Fruit fly (Drosophila melanogaster) whole organism, embryonic: Measurements from ENCODE around the gene Agpat2.
A peak's percentile ranks its signal among the peaks of the same experiment; 100 is the strongest.

Experiments
- CG10431 ChIP-seq: fragments of 200-800 bp; sonication (Bioruptor generic); optimal IDR thresholded peaks from 3 replicates; lab custom pipeline; 2018; ENCODE audit warnings: missing biosample characterization, mild to moderate bottlenecking, missing genetic modification characterization
- CG17912 ChIP-seq: fragments of 200-800 bp; sonication (Bioruptor generic); optimal IDR thresholded peaks from 2 replicates; lab custom pipeline; 2018; ENCODE audit warnings: missing biosample characterization, mild to moderate bottlenecking, missing genetic modification characterization
- CG1792 ChIP-seq: fragments of 200-800 bp; sonication (Bioruptor generic); optimal IDR thresholded peaks from 2 replicates; lab custom pipeline; 2016; ENCODE audit warnings: missing biosample characterization, missing genetic modification characterization
- CG2678 ChIP-seq: fragments of 200-800 bp; sonication (Bioruptor generic); optimal IDR thresholded peaks from 3 replicates; lab custom pipeline; 2019; ENCODE audit warnings: missing biosample characterization, mild to moderate bottlenecking, missing genetic modification characterization, moderate library complexity
- CG2875 ChIP-seq: fragments of 200-800 bp; sonication (Bioruptor generic); optimal IDR thresholded peaks from 2 replicates; lab custom pipeline; 2017; ENCODE audit warnings: missing biosample characterization, mild to moderate bottlenecking, missing genetic modification characterization, missing genetic modification reagents
- CG43689 ChIP-seq: fragments of 200-800 bp; sonication (Bioruptor generic); IDR thresholded peaks from 2 replicates; pipeline ENCODE4 v1.3.6; 2022; ENCODE audit warnings: missing biosample characterization, missing genetic modification characterization
- CG4854 ChIP-seq: fragments of 200-800 bp; sonication (Bioruptor generic); optimal IDR thresholded peaks from 2 replicates; lab custom pipeline; 2016; ENCODE audit warnings: missing biosample characterization, missing genetic modification characterization, inconsistent platforms
- CG6791 ChIP-seq: fragments of 200-800 bp; sonication (Bioruptor generic); IDR thresholded peaks from 3 replicates; pipeline ENCODE4 v1.3.6; 2022; ENCODE audit warnings: missing biosample characterization, missing genetic modification characterization; ENCODE audit not compliant: partially characterized antibody
- CG7357 ChIP-seq: fragments of 200-800 bp; sonication (Bioruptor generic); IDR thresholded peaks from 3 replicates; pipeline ENCODE4 v1.3.6; 2022; ENCODE audit warnings: missing biosample characterization, missing genetic modification characterization
- CG7963 ChIP-seq: fragments of 200-800 bp; sonication (Bioruptor generic); IDR thresholded peaks from 3 replicates; pipeline ENCODE4 v1.3.6; 2022; ENCODE audit warnings: missing biosample characterization, missing genetic modification characterization; ENCODE audit not compliant: partially characterized antibody
- CG9932 ChIP-seq: fragments of 200-800 bp; sonication (Bioruptor generic); IDR thresholded peaks from 2 replicates; pipeline ENCODE4 v1.3.6; 2022; ENCODE audit warnings: missing biosample characterization, missing genetic modification characterization
- CHES-1-like ChIP-seq: fragments of 200-800 bp; sonication (Bioruptor generic); optimal IDR thresholded peaks from 2 replicates; lab custom pipeline; 2016; ENCODE audit warnings: missing biosample characterization, missing genetic modification characterization
- CTCF ChIP-seq: fragments of 200-800 bp; sonication (Bioruptor generic); optimal IDR thresholded peaks from 2 replicates; lab custom pipeline; 2017; ENCODE audit warnings: missing biosample characterization, mild to moderate bottlenecking, missing genetic modification characterization, moderate library complexity
- D19B ChIP-seq: fragments of 200-800 bp; sonication (Bioruptor generic); optimal IDR thresholded peaks from 2 replicates; lab custom pipeline; 2017; ENCODE audit warnings: missing biosample characterization, mild to moderate bottlenecking, missing genetic modification characterization
- Deaf1 ChIP-seq: fragments of 200-800 bp; optimal IDR thresholded peaks from 3 replicates; lab custom pipeline; 2019; ENCODE audit warnings: missing biosample characterization, mild to moderate bottlenecking, missing genetic modification characterization, moderate library complexity
- Dip3 ChIP-seq: fragments of 200-800 bp; sonication (Bioruptor generic); optimal IDR thresholded peaks from 3 replicates; lab custom pipeline; 2016; ENCODE audit warnings: missing biosample characterization, missing genetic modification characterization
- Doc2 ChIP-seq: fragments of 200-800 bp; sonication (Bioruptor generic); IDR thresholded peaks from 2 replicates; pipeline ENCODE4 v1.3.6; 2022; ENCODE audit warnings: missing biosample characterization, missing genetic modification characterization
- Dref ChIP-seq: fragments of 200-800 bp; sonication (Bioruptor generic); IDR thresholded peaks from 2 replicates; pipeline ENCODE4 v1.3.6; 2022; ENCODE audit warnings: missing biosample characterization, missing genetic modification characterization
- GATAe ChIP-seq: fragments of 200-800 bp; sonication (Bioruptor generic); conservative IDR thresholded peaks from 2 replicates; pipeline ENCODE4 v1.3.6; 2022; ENCODE audit warnings: missing biosample characterization, missing genetic modification characterization
- Hey ChIP-seq: fragments of 200-800 bp; sonication (Bioruptor generic); optimal IDR thresholded peaks from 3 replicates; lab custom pipeline; 2018; ENCODE audit warnings: missing biosample characterization, mild to moderate bottlenecking, missing genetic modification characterization
- Hmr ChIP-seq: fragments of 200-800 bp; sonication (Bioruptor generic); optimal IDR thresholded peaks from 3 replicates; lab custom pipeline; 2017; ENCODE audit warnings: mild to moderate bottlenecking, missing biosample characterization, missing genetic modification reagents, missing genetic modification characterization
- Hr78 ChIP-seq, 2 experiments: fragments of 200-800 bp in 1 of 2; fragments of >200 bp in 1 of 2; sonication (Bioruptor generic) in 1 of 2; optimal IDR thresholded peaks; 2 replicates each; lab custom pipeline; 2017 to 2019; ENCODE audit warnings: missing biosample characterization in 2 of 2, missing genetic modification characterization in 2 of 2, mild to moderate bottlenecking in 1 of 2, moderate library complexity in 1 of 2
- Jarid2 ChIP-seq: fragments of 200-800 bp; sonication (Bioruptor generic); optimal IDR thresholded peaks from 3 replicates; lab custom pipeline; 2017; ENCODE audit warnings: mild to moderate bottlenecking, missing biosample characterization, missing genetic modification reagents, missing genetic modification characterization
- Myb ChIP-seq: fragments of 200-800 bp; sonication (Bioruptor generic); optimal IDR thresholded peaks from 2 replicates; lab custom pipeline; 2016; ENCODE audit warnings: missing biosample characterization, missing genetic modification characterization
- Sin3A ChIP-seq: fragments of >200 bp; optimal IDR thresholded peaks from 2 replicates; lab custom pipeline; 2018
- Sox102F ChIP-seq: fragments of 200-800 bp; sonication (Bioruptor generic); optimal IDR thresholded peaks from 2 replicates; lab custom pipeline; 2018; ENCODE audit warnings: missing biosample characterization, mild to moderate bottlenecking, missing genetic modification characterization, moderate library complexity
- Vsx1 ChIP-seq: fragments of 200-800 bp; sonication (Bioruptor generic); optimal IDR thresholded peaks from 2 replicates; lab custom pipeline; 2017; ENCODE audit warnings: missing biosample characterization, mild to moderate bottlenecking, missing genetic modification characterization, missing genetic modification reagents
- ab ChIP-seq: fragments of 200-800 bp; sonication (Bioruptor generic); optimal IDR thresholded peaks from 2 replicates; lab custom pipeline; 2016; ENCODE audit warnings: missing biosample characterization, missing genetic modification characterization
- br ChIP-seq: fragments of >200 bp; optimal IDR thresholded peaks from 2 replicates; lab custom pipeline; 2017
- ci ChIP-seq: fragments of 200-800 bp; sonication (Bioruptor generic); IDR thresholded peaks from 3 replicates; pipeline ENCODE4 v1.3.6; 2022; ENCODE audit warnings: missing biosample characterization, missing genetic modification characterization
- danr ChIP-seq: fragments of 200-800 bp; sonication (Bioruptor generic); IDR thresholded peaks from 2 replicates; pipeline ENCODE4 v1.3.6; 2022; ENCODE audit warnings: missing biosample characterization, missing genetic modification characterization
- dati ChIP-seq: fragments of 200-800 bp; sonication (Bioruptor generic); IDR thresholded peaks from 2 replicates; pipeline ENCODE4 v1.3.6; 2022; ENCODE audit warnings: missing biosample characterization, missing genetic modification characterization
- ems ChIP-seq: fragments of 200-800 bp; sonication (Bioruptor generic); optimal IDR thresholded peaks from 3 replicates; lab custom pipeline; 2016; ENCODE audit warnings: missing biosample characterization, missing genetic modification characterization
- eve ChIP-seq, 2 experiments: fragments of >200 bp; optimal IDR thresholded peaks; 2 replicates each; lab custom pipeline; 2017; ENCODE audit warnings: missing biosample characterization in 2 of 2, missing genetic modification characterization in 2 of 2
- gem ChIP-seq: fragments of 200-800 bp; sonication (Bioruptor generic); optimal IDR thresholded peaks from 2 replicates; lab custom pipeline; 2019; ENCODE audit warnings: missing biosample characterization, mild to moderate bottlenecking, missing genetic modification characterization, moderate library complexity
- gsb ChIP-seq: fragments of 200-800 bp; sonication (Bioruptor generic); IDR thresholded peaks from 2 replicates; pipeline ENCODE4 v1.3.6; 2022; ENCODE audit warnings: missing biosample characterization, missing genetic modification characterization
- gsb-n ChIP-seq: fragments of 200-800 bp; sonication (Bioruptor generic); optimal IDR thresholded peaks from 3 replicates; lab custom pipeline; 2018; ENCODE audit warnings: missing biosample characterization, mild to moderate bottlenecking, missing genetic modification characterization
- ham ChIP-seq: fragments of 200-800 bp; sonication (Bioruptor generic); IDR thresholded peaks from 2 replicates; pipeline ENCODE4 v1.3.6; 2022; ENCODE audit warnings: missing biosample characterization, missing genetic modification characterization
- insv ChIP-seq, 2 experiments: fragments of 200-800 bp; sonication (Bioruptor generic); optimal IDR thresholded peaks; 3 replicates each; lab custom pipeline; 2016 to 2018; ENCODE audit warnings: missing biosample characterization in 2 of 2, missing genetic modification characterization in 2 of 2
- jumu ChIP-seq: fragments of 200-800 bp; sonication (Bioruptor generic); optimal IDR thresholded peaks from 3 replicates; lab custom pipeline; 2016; ENCODE audit warnings: missing biosample characterization, missing genetic modification characterization
- mam ChIP-seq: fragments of 200-800 bp; sonication (Bioruptor generic); optimal IDR thresholded peaks from 3 replicates; lab custom pipeline; 2016; ENCODE audit warnings: missing biosample characterization, missing genetic modification characterization
- pan ChIP-seq, 4 experiments: fragments of >200 bp in 3 of 4; fragments of 200-800 bp in 1 of 4; sonication (Bioruptor generic) in 1 of 4; optimal IDR thresholded peaks in 3 of 4; IDR thresholded peaks in 1 of 4; 2 replicates each; pipeline versions ENCODE4 v1.3.6 to Lab custom; 2017 to 2022; ENCODE audit warnings: missing biosample characterization in 2 of 4, missing genetic modification characterization in 2 of 4, mixed read lengths in 1 of 4
- phol ChIP-seq: fragments of 200-800 bp; sonication (Bioruptor generic); optimal IDR thresholded peaks from 3 replicates; lab custom pipeline; 2018; ENCODE audit warnings: missing biosample characterization, mild to moderate bottlenecking, missing genetic modification characterization, moderate library complexity
- psq ChIP-seq: fragments of 200-800 bp; sonication (Bioruptor generic); optimal IDR thresholded peaks from 2 replicates; lab custom pipeline; 2017; ENCODE audit warnings: missing biosample characterization, missing genetic modification characterization
- repo ChIP-seq: fragments of 200-800 bp; sonication (Bioruptor generic); optimal IDR thresholded peaks from 2 replicates; lab custom pipeline; 2016; ENCODE audit warnings: missing biosample characterization, missing genetic modification characterization
- row ChIP-seq: fragments of 200-800 bp; sonication (Bioruptor generic); IDR thresholded peaks from 3 replicates; pipeline ENCODE4 v1.3.6; 2022; ENCODE audit warnings: missing biosample characterization, missing genetic modification characterization
- schlank ChIP-seq: fragments of 200-800 bp; sonication (Bioruptor generic); optimal IDR thresholded peaks from 2 replicates; lab custom pipeline; 2018; ENCODE audit warnings: missing biosample characterization, mild to moderate bottlenecking, missing genetic modification characterization
- tio ChIP-seq: fragments of 200-800 bp; sonication (Bioruptor generic); optimal IDR thresholded peaks from 2 replicates; lab custom pipeline; 2017; ENCODE audit warnings: missing biosample characterization, missing genetic modification characterization, inconsistent platforms
- tna ChIP-seq: fragments of 200-800 bp; sonication (Bioruptor generic); IDR thresholded peaks from 2 replicates; pipeline ENCODE4 v1.3.6; 2022; ENCODE audit warnings: missing biosample characterization, missing genetic modification characterization; ENCODE audit not compliant: partially characterized antibody
- toy ChIP-seq: fragments of 200-800 bp; sonication (Bioruptor generic); IDR thresholded peaks from 2 replicates; pipeline ENCODE4 v1.3.6; 2022; ENCODE audit warnings: missing biosample characterization, missing genetic modification characterization
- zf30C ChIP-seq: fragments of 200-800 bp; sonication (Bioruptor generic); optimal IDR thresholded peaks from 3 replicates; lab custom pipeline; 2018; ENCODE audit warnings: missing biosample characterization, mild to moderate bottlenecking, missing genetic modification characterization

Agpat2 gene

dm6 chr2L:8464107-8464582 is 351 bp upstream of the Agpat2 start, which contains the start of gene prg (continued):
- TF ChIP-seq ham (no peak), CG17912 (no peak), Hr78 (GFP tag; optimal IDR thresholded peaks at IDR 0.05; lab: Kevin White, UChicago) (peak in 1 of 2 experiments; percentile 34), jumu (GFP tag; lab: Kevin White, UChicago) (peak; percentile 71), tna (peak; percentile 96), mam (GFP tag; lab: Kevin White, UChicago) (peak; percentile 79), Dref (GFP tag; lab: Robert Waterston, UW) (peak; percentile 95), Sin3A (lab: Kevin White, UChicago) (no peak), toy (no peak), CG10431 (GFP tag; lab: Kevin White, UChicago) (peak; percentile 51), schlank (tag; lab: Kevin White, UChicago) (no peak), repo (GFP tag; lab: Kevin White, UChicago) (peak; percentile 38), CTCF (no peak), row (GFP tag; lab: Robert Waterston, UW) (peak; percentile 86), psq (GFP tag; lab: Kevin White, UChicago) (no peak), Myb (peak; percentile 55), CG43689 (GFP tag; lab: Robert Waterston, UW) (no peak; the same call in 1 of the 2 replicates), phol (peak; percentile 76), ci (GFP tag; lab: Robert Waterston, UW) (peak; percentile 64; the same call in 2 of the 3 replicates), CG2875 (GFP tag; lab: Kevin White, UChicago) (no peak), Doc2 (GFP tag; lab: Robert Waterston, UW) (no peak), Jarid2 (GFP tag; lab: Kevin White, UChicago) (no peak), CHES-1-like (GFP tag; lab: Kevin White, UChicago) (peak; percentile 54), CG7963 (GFP tag; lab: Robert Waterston, UW) (peak; percentile 98), Sox102F (GFP tag; lab: Kevin White, UChicago) (peak; percentile 72), Deaf1 (tag; lab: Kevin White, UChicago) (peak; percentile 34), dati (GFP tag; lab: Robert Waterston, UW) (no peak), gem (tag; lab: Kevin White, UChicago) (peak; percentile 76), danr (GFP tag; lab: Robert Waterston, UW) (no peak), Dip3 (peak; percentile 39), tio (GFP tag; lab: Kevin White, UChicago) (peak; percentile 28), D19B (GFP tag; lab: Kevin White, UChicago) (peak; percentile 53), eve (GFP tag; optimal IDR thresholded peaks at IDR 0.05; lab: Kevin White, UChicago) (no peak), CG1792 (GFP tag; lab: Kevin White, UChicago) (peak; percentile 50), GATAe (GFP tag; lab: Robert Waterston, UW) (0 out of 2 replicates have a peak, but pooled peaks have one; percentile 16), gsb-n (tag; lab: Kevin White, UChicago) (peak; percentile 58), br (lab: Kevin White, UChicago) (no peak), insv (GFP tag; optimal IDR thresholded peaks at IDR 0.05; lab: Kevin White, UChicago) (peak in 1 of 2 experiments; percentile 58), Vsx1 (peak; percentile 31), CG4854 (GFP tag; lab: Kevin White, UChicago) (peak; percentile 42), CG9932 (GFP tag; lab: Robert Waterston, UW) (peak; percentile 71), ab (GFP tag; lab: Kevin White, UChicago) (no peak), gsb (no peak), zf30C (no peak), ems (GFP tag; lab: Kevin White, UChicago) (peak; percentile 78), CG6791 (GFP tag; lab: Robert Waterston, UW) (peak; percentile 97), Hmr (GFP tag; lab: Kevin White, UChicago) (peak; percentile 66), Hey (tag; lab: Kevin White, UChicago) (no peak), pan (optimal IDR thresholded peaks at IDR 0.05; lab: Kevin White, UChicago) (no peak), pan (GFP tag; optimal IDR thresholded peaks at IDR 0.05 in 1 of 2, IDR thresholded peaks at IDR 0.05 in 1 of 2) (peak in 1 of 2 experiments; percentile 60), CG2678 (tag; lab: Kevin White, UChicago) (peak; percentile 77), CG7357 (GFP tag; lab: Robert Waterston, UW) (no peak)
